Fruit fly (Drosophila melanogaster): ENCODE measurements around the gene Prosbeta4R1.
A peak's percentile ranks its signal among the peaks of the same experiment; 100 is the strongest.

DNA sequence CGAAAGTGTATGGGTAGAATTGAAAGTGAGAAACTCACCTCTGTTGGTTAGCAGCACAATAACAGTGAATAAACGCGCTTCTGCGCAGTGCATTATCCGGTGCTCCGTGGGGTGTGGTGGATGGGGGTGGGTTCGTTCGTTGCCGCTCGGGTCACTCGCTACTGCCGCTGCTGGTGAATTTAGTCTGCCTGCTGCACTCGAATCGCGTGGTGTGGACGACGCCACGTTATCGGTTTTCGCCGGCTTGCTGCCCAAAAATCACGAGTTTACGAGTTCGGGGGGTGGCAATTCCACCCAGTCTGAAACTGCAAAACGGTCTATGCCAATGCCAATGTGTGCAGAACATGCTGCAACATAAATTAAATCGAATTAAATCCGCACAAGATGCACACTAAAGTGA lies 24.7 kb downstream of the Prosbeta4R1 start, which contains the start of gene Tmtc1:
- no peak for TF ChIP-seq Clk (GFP tag; optimal IDR thresholded peaks at IDR 0.05)
- TF ChIP-seq CG33017 (tag; optimal IDR thresholded peaks at IDR 0.05): no peak
- TF ChIP-seq toe (GFP tag; optimal IDR thresholded peaks at IDR 0.05): no peak
- peak; percentile 15 for TF ChIP-seq pad (GFP tag; optimal IDR thresholded peaks at IDR 0.05)
- TF ChIP-seq bab1 (GFP tag; optimal IDR thresholded peaks at IDR 0.05): no peak
- TF ChIP-seq cic (GFP tag; optimal IDR thresholded peaks at IDR 0.05): no peak
- TF ChIP-seq CG7045 (GFP tag; optimal IDR thresholded peaks at IDR 0.05): no peak
- no peak for TF ChIP-seq tj (GFP tag; optimal IDR thresholded peaks at IDR 0.05)
- no peak for TF ChIP-seq Hr96 (GFP tag; optimal IDR thresholded peaks at IDR 0.05)

Measured in whole organism, adult.